Worm (Caenorhabditis elegans) whole organism, midembryonic: ENCODE data around the gene pxn-2.

ENCODE experiments used
- T22C8.4 ChIP-seq: fragments of 200-800 bp; sonication (Bioruptor generic); IDR thresholded peaks from 2 replicates; pipeline ENCODE4 v1.3.6; 2022; ENCODE audit warnings: missing genetic modification characterization, missing compliant biosample characterization
- cog-1 ChIP-seq: sonication (generic microtip); optimal IDR thresholded peaks from 2 replicates; lab custom pipeline; 2016; ENCODE audit warnings: missing genetic modification characterization, missing compliant biosample characterization
- flt-1 ChIP-seq: fragments of 200-800 bp; sonication (Bioruptor generic); IDR thresholded peaks from 2 replicates; pipeline ENCODE4 v1.3.6; 2022; ENCODE audit warnings: missing genetic modification characterization, missing compliant biosample characterization
- klf-2 ChIP-seq: fragments of 200-800 bp; sonication (Bioruptor generic); conservative IDR thresholded peaks from 2 replicates; pipeline ENCODE4 v1.3.6; 2022; ENCODE audit warnings: missing genetic modification reagents, missing genetic modification characterization, missing compliant biosample characterization
- med-1 ChIP-seq: sonication (generic microtip); optimal IDR thresholded peaks from 2 replicates; lab custom pipeline; 2017; ENCODE audit warnings: missing genetic modification characterization, mild to moderate bottlenecking, missing compliant biosample characterization, antibody characterized with exemption, missing genetic modification reagents; ENCODE audit not compliant: insufficient read depth
- ref-1 ChIP-seq: fragments of 200-800 bp; sonication (Bioruptor generic); conservative IDR thresholded peaks from 2 replicates; pipeline ENCODE4 v1.3.6; 2022; ENCODE audit warnings: missing genetic modification reagents, missing genetic modification characterization, missing compliant biosample characterization
- tab-1 ChIP-seq: fragments of 200-800 bp; sonication (Bioruptor generic); IDR thresholded peaks from 2 replicates; pipeline ENCODE4 v1.3.6; 2022; ENCODE audit warnings: missing genetic modification characterization, missing compliant biosample characterization
- ztf-23 ChIP-seq: fragments of 200-800 bp; sonication (Bioruptor generic); IDR thresholded peaks from 2 replicates; pipeline ENCODE4 v1.3.6; 2022; ENCODE audit warnings: missing genetic modification reagents, missing genetic modification characterization, missing compliant biosample characterization
- ztf-29 ChIP-seq: fragments of 200-800 bp; sonication (Bioruptor generic); IDR thresholded peaks from 2 replicates; pipeline ENCODE4 v1.3.6; 2022; ENCODE audit warnings: missing genetic modification reagents, missing genetic modification characterization, missing compliant biosample characterization

pxn-2 gene

ce11 chrX:11003701-11004100 is 24.6 kb upstream of the pxn-2 start:
- no peak for TF ChIP-seq ztf-29 (GFP tag; lab: Robert Waterston, UW)
- no peak for TF ChIP-seq tab-1 (GFP tag; lab: Robert Waterston, UW)
- TF ChIP-seq cog-1 (tag; lab: Kevin White, UChicago) = no peak
- no peak for TF ChIP-seq med-1
- TF ChIP-seq ref-1 (GFP tag; lab: Robert Waterston, UW) = no peak
- no peak for TF ChIP-seq T22C8.4
- TF ChIP-seq ztf-23 (GFP tag; lab: Robert Waterston, UW) = no peak
- TF ChIP-seq flt-1 (GFP tag; lab: Robert Waterston, UW) = no peak
- no peak for TF ChIP-seq klf-2 (GFP tag; lab: Robert Waterston, UW)

ce11 chrX:11001750-11002149 is 22.7 kb upstream of the pxn-2 start, which contains the start of gene col-177:
Gene col-177, minus strand, starts transcription at chrX:11001850.
- TF ChIP-seq T22C8.4 = no peak
- TF ChIP-seq ref-1 (GFP tag; lab: Robert Waterston, UW) = no peak
- no peak for TF ChIP-seq med-1
- TF ChIP-seq ztf-23 (GFP tag; lab: Robert Waterston, UW) = no peak
- TF ChIP-seq flt-1 (GFP tag; lab: Robert Waterston, UW) = no peak
- no peak for TF ChIP-seq ztf-29 (GFP tag; lab: Robert Waterston, UW)
- no peak for TF ChIP-seq cog-1 (tag; lab: Kevin White, UChicago)
- TF ChIP-seq tab-1 (GFP tag; lab: Robert Waterston, UW) = no peak
- no peak for TF ChIP-seq klf-2 (GFP tag; lab: Robert Waterston, UW)

DNA sequence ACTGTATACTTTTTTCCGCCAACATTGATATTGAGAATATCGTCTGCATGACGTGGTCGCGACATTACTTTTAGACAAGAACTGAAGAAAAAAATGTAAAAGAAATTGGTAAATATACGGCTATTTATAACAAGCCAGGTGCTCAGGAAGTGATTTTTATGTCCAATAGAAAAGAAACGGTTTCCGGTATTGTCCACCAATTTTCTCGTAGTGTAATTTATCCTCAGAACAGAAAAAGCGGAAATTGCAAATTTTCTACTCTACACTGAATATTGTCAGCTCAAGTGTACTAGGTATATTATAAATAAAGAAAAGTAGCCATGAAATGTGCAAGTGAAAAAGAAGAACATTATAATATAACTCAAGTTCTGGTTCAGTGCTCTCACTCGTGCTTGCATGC is 20.1 kb upstream of the pxn-2 start, which contains the start of gene F59F3.6:
Gene F59F3.6 (minus strand): TSS at position 101 of the 400 bp plus-strand sequence.
- TF ChIP-seq flt-1 (GFP tag; lab: Robert Waterston, UW) (no peak), cog-1 (tag; lab: Kevin White, UChicago) (no peak), ref-1 (GFP tag; lab: Robert Waterston, UW) (no peak), klf-2 (GFP tag; lab: Robert Waterston, UW) (no peak), ztf-29 (GFP tag; lab: Robert Waterston, UW) (no peak), T22C8.4 (no peak), med-1 (no peak), ztf-23 (GFP tag; lab: Robert Waterston, UW) (no peak)

- no peak for TF ChIP-seq T22C8.4
- no peak for TF ChIP-seq flt-1 (GFP tag; lab: Robert Waterston, UW)
- no peak for TF ChIP-seq cog-1 (tag; lab: Kevin White, UChicago)
- TF ChIP-seq ztf-23 (GFP tag; lab: Robert Waterston, UW) = no peak
- TF ChIP-seq tab-1 (GFP tag; lab: Robert Waterston, UW) = no peak
- no peak for TF ChIP-seq ztf-29 (GFP tag; lab: Robert Waterston, UW)
- no peak for TF ChIP-seq med-1
- no peak for TF ChIP-seq ref-1 (GFP tag; lab: Robert Waterston, UW)
- no peak for TF ChIP-seq klf-2 (GFP tag; lab: Robert Waterston, UW)
Measured at ce11 chrX:10992177-10992576, 13.1 kb upstream of the pxn-2 start, which contains the start of gene ver-3. Gene ver-3, plus strand, starts transcription at chrX:10992477.

ce11 chrX:10991352-10992172 is 12.5 kb upstream of the pxn-2 start:
- TF ChIP-seq T22C8.4 = no peak
- TF ChIP-seq ref-1 (GFP tag; lab: Robert Waterston, UW) = no peak
- TF ChIP-seq cog-1 (tag; lab: Kevin White, UChicago) = no peak
- no peak for TF ChIP-seq tab-1 (GFP tag; lab: Robert Waterston, UW)
- TF ChIP-seq ztf-29 (GFP tag; lab: Robert Waterston, UW) = no peak
- TF ChIP-seq flt-1 (GFP tag; lab: Robert Waterston, UW) = no peak
- TF ChIP-seq med-1 = no peak
- TF ChIP-seq ztf-23 (GFP tag; lab: Robert Waterston, UW) = no peak
- TF ChIP-seq klf-2 (GFP tag; lab: Robert Waterston, UW) = no peak

ce11 chrX:10990855-10991176 is 11.7 kb upstream of the pxn-2 start:
- TF ChIP-seq T22C8.4 (no peak), klf-2 (GFP tag; lab: Robert Waterston, UW) (no peak), med-1 (no peak), ref-1 (GFP tag; lab: Robert Waterston, UW) (no peak), cog-1 (tag; lab: Kevin White, UChicago) (no peak), ztf-23 (GFP tag; lab: Robert Waterston, UW) (no peak), ztf-29 (GFP tag; lab: Robert Waterston, UW) (no peak), tab-1 (GFP tag; lab: Robert Waterston, UW) (no peak), flt-1 (GFP tag; lab: Robert Waterston, UW) (no peak)

DNA sequence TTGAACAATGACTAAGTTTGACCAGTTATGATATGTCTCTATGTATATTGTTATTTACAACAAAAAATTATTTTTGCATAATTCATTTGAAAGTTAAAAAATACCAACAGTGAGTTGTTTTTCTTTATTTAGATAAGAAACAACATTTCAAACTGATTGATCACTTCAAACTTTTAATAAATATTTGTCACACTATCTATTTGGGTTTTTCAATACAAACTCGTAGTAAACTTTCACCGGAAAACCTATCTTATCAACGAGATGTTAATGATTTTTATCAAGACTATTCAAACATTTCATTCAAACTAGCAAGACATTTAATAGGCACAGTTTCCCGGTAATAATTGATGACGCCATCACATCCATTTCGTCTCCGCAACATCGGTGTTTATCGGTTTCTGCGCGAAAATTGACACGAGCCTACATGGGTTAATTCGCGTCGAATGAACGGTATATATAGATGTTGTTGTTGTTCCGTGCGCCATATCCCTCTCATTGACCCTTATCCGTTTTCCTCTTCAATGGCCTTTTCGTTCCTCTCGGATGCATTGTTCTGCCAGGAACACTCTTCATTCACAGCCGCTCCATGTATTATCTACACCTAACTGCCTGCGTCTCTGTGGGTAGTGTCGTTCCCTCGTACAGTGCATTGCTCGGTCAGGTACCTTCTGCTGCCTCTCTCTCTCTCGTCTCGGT is 11.2 kb upstream of the pxn-2 start:
- TF ChIP-seq cog-1 (tag; lab: Kevin White, UChicago) (peak; percentile 34), med-1 (no peak), flt-1 (GFP tag; lab: Robert Waterston, UW) (peak; percentile 68)

DNA sequence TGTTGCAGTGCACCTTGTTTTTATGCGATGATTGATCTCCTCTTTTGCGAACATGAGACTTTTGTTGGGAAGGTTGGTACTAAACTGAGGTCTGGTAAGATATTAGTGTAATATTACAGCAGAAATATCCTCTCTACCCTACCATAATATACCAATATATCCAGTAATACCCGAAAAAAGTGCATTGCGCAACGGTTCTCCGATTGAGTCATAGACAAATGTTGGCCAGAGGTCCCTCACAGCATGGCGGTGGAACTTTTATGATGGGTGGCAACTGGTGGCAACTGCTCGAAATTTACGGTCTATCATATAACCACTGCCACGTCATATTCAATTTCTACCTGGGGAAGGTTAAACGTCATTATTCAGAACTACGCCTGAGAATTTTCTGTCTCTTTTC is 10.2 kb upstream of the pxn-2 start:
- TF ChIP-seq med-1 (no peak), ztf-23 (GFP tag; lab: Robert Waterston, UW) (no peak), ztf-29 (GFP tag; lab: Robert Waterston, UW) (no peak), ref-1 (GFP tag; lab: Robert Waterston, UW) (no peak), tab-1 (GFP tag; lab: Robert Waterston, UW) (no peak), klf-2 (GFP tag; lab: Robert Waterston, UW) (no peak), T22C8.4 (no peak), cog-1 (tag; lab: Kevin White, UChicago) (no peak), flt-1 (GFP tag; lab: Robert Waterston, UW) (no peak)

- TF ChIP-seq klf-2 (GFP tag; lab: Robert Waterston, UW) (no peak), ref-1 (GFP tag; lab: Robert Waterston, UW) (no peak), ztf-23 (GFP tag; lab: Robert Waterston, UW) (no peak)
Measured at ce11 chrX:10982051-10982450, 3.0 kb upstream of the pxn-2 start, which contains the start of gene ver-4. Gene ver-4, plus strand, starts transcription at chrX:10982351.
